Worm (Caenorhabditis elegans) whole organism, mixed stage, embryonic: Measurements from ENCODE around the gene C07A9.13.
"Not testable (repeated sequence)": the region's sequence is repeated elsewhere in the genome, so short reads cannot be mapped to it uniquely, and the experiment has no call there.

Experiments
- blmp-1 ChIP-seq: fragments of 150-350 bp; optimal IDR thresholded peaks from 2 replicates; lab custom pipeline; 2014; ENCODE audit warnings: missing biosample characterization, missing genetic modification characterization
- ceh-39 ChIP-seq: fragments of 150-350 bp; optimal IDR thresholded peaks from 2 replicates; lab custom pipeline; 2014; ENCODE audit warnings: missing biosample characterization, missing genetic modification characterization
- cnd-1 ChIP-seq: fragments of 200-800 bp; sonication (Bioruptor generic); optimal IDR thresholded peaks from 2 replicates; lab custom pipeline; 2018; ENCODE audit warnings: mild to moderate bottlenecking, missing genetic modification characterization, missing compliant biosample characterization
- drap-1 ChIP-seq: fragments of 200-800 bp; sonication (Bioruptor generic); optimal IDR thresholded peaks from 3 replicates; lab custom pipeline; 2018; ENCODE audit warnings: mild to moderate bottlenecking, missing genetic modification characterization, missing compliant biosample characterization
- lsy-2 ChIP-seq: fragments of 150-350 bp; optimal IDR thresholded peaks from 2 replicates; lab custom pipeline; 2014; ENCODE audit warnings: missing biosample characterization, missing genetic modification characterization
- mab-5 ChIP-seq: fragments of 150-350 bp; optimal IDR thresholded peaks from 2 replicates; lab custom pipeline; 2014; ENCODE audit warnings: missing biosample characterization, missing genetic modification characterization
- mep-1 ChIP-seq: fragments of 150-350 bp; optimal IDR thresholded peaks from 2 replicates; lab custom pipeline; 2017; ENCODE audit warnings: missing biosample characterization, missing genetic modification reagents, missing genetic modification characterization, inconsistent platforms
- nhr-2 ChIP-seq: fragments of 150-350 bp; optimal IDR thresholded peaks from 2 replicates; lab custom pipeline; 2014; ENCODE audit warnings: missing biosample characterization, missing genetic modification characterization
- nhr-28 ChIP-seq: fragments of 150-350 bp; optimal IDR thresholded peaks from 2 replicates; lab custom pipeline; 2014; ENCODE audit warnings: missing biosample characterization, missing genetic modification characterization
- pha-4 ChIP-seq: fragments of 150-350 bp; optimal IDR thresholded peaks from 2 replicates; lab custom pipeline; 2018; ENCODE audit warnings: missing biosample characterization, missing genetic modification reagents, missing genetic modification characterization
- sptf-1 ChIP-seq: sonication (generic microtip); optimal IDR thresholded peaks from 2 replicates; lab custom pipeline; 2017; ENCODE audit warnings: mild to moderate bottlenecking, missing genetic modification characterization, moderate library complexity, missing compliant biosample characterization
- unc-39 ChIP-seq: fragments of 150-350 bp; optimal IDR thresholded peaks from 2 replicates; lab custom pipeline; 2014; ENCODE audit warnings: missing biosample characterization, missing genetic modification characterization

DNA sequence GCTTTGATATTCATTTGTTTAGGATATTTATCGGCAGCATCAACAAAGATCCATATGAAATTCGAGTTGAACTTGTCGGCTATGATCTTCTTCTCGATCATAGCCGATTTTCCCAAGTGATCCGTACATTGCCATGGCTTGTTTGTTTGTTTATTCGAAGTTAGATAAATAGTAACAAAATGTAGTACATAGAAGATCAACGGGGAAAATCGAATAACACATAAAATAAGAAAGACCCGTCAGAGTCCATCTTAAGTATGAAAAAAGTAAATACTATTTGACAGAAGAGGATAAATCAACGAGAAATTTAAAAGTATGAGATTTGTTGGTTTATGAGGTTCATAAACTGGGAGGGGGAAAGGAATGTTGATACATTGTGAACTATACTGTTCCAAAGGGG, 1.6 kb upstream of the C07A9.13 start, which contains the start of gene C07A9.5:
- TF ChIP-seq pha-4 (tag; lab: Kevin White, UChicago); mab-5 (tag; lab: Kevin White, UChicago); drap-1 (GFP tag; lab: Kevin White, UChicago); nhr-2 (tag; lab: Kevin White, UChicago); lsy-2 (tag; lab: Kevin White, UChicago); sptf-1; cnd-1 (tag; lab: Kevin White, UChicago); ceh-39 (tag; lab: Kevin White, UChicago); unc-39; mep-1 (tag; lab: Kevin White, UChicago); blmp-1; nhr-28 (tag; lab: Kevin White, UChicago): not testable (repeated sequence)
